Worm (Caenorhabditis elegans): ENCODE measurements around the gene nhr-59.

Gene nhr-59

DNA sequence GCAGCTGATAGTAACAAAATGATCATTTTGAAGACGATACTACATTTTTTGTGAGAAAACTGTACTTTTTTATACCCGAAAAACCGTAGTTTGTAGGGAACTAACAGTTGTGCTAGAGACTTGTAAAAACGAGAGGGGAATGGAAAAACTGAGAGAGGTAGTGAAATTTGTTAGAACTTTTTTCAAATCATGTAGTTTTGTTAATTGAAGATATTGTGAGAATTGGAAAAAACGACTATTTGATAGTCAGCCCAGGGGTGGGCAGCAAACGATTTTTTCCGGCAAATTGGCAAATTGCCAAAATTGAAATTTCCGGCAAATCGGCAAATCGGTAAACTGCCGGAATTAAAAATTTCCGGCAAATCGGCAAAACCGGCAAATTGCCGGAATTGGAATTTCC lies 28.8 kb downstream of the nhr-59 start, which contains the start of gene cyp-33C6:
Gene cyp-33C6, minus strand, starts transcription at position 101 of the 400 bp plus-strand sequence.
- TF ChIP-seq C06A6.2 (GFP tag; conservative IDR thresholded peaks at IDR 0.05): no peak
- TF ChIP-seq atf-7 (tag; optimal IDR thresholded peaks at IDR 0.05): no peak
- no peak for TF ChIP-seq hmg-1.2 (GFP tag; IDR thresholded peaks at IDR 0.05)
- TF ChIP-seq Y67H2A.10 (GFP tag; conservative IDR thresholded peaks at IDR 0.05): no peak
- no peak for TF ChIP-seq ZK185.1 (tag; optimal IDR thresholded peaks at IDR 0.05; ENCODE audit: poor library complexity, severe bottlenecking)

DNA sequence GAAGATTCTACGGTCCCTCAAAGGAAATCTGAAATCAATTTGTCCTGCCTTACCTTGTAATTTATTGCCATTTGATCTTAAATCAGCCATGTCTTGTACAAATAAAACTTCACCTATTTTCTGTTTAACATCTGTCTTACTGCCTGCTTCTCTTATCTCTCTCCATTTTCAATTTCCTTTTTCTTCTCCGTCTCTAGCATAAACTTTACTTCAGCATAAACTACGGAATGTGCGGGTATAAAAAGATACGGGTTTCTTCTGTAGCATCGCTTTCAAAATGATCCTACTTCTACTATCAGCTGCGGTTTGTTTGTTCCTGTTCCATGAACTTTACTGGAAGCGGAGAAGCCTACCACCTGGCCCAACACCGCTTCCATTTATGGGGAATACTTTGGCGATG lies 33.3 kb downstream of the nhr-59 start, which contains the start of gene cyp-33C5:
Gene cyp-33C5, plus strand, starts transcription at position 254 of the 400 bp plus-strand sequence.
- peak; percentile 80; the same call in 1 of the 2 replicates for TF ChIP-seq hmg-1.2 (GFP tag; IDR thresholded peaks at IDR 0.05)
- TF ChIP-seq attf-3 (GFP tag; conservative IDR thresholded peaks at IDR 0.05): no peak
- TF ChIP-seq nhr-80 (tag; optimal IDR thresholded peaks at IDR 0.05): peak; percentile 4

ce11 chrV:2242630-2243029 lies 35.4 kb downstream of the nhr-59 start, which contains the start of gene cyp-33C3:
TSS of gene cyp-33C3 (plus strand) at chrV:2242778.
- TF ChIP-seq efl-1 (GFP tag; optimal IDR thresholded peaks at IDR 0.05): no peak
- TF ChIP-seq hmg-1.2 (GFP tag; IDR thresholded peaks at IDR 0.05): peak; percentile 41; the same call in 1 of the 2 replicates
- TF ChIP-seq F49E8.2 (tag; optimal IDR thresholded peaks at IDR 0.05; ENCODE audit: insufficient read depth): no peak
- TF ChIP-seq lin-35 (GFP tag; optimal IDR thresholded peaks at IDR 0.05): no peak
- TF ChIP-seq dpl-1 (GFP tag; optimal IDR thresholded peaks at IDR 0.05): no peak
- no peak for TF ChIP-seq nfyb-1 (GFP tag; IDR thresholded peaks at IDR 0.05)
- no peak for TF ChIP-seq repo-1 (tag; optimal IDR thresholded peaks at IDR 0.05)

- TF ChIP-seq ztf-25 (GFP tag; IDR thresholded peaks at IDR 0.05) (no peak), ztf-28 (GFP tag; IDR thresholded peaks at IDR 0.05) (no peak)
These were observed 40.1 kb downstream of the nhr-59 start for ce11 chrV:2238012-2238411.

DNA sequence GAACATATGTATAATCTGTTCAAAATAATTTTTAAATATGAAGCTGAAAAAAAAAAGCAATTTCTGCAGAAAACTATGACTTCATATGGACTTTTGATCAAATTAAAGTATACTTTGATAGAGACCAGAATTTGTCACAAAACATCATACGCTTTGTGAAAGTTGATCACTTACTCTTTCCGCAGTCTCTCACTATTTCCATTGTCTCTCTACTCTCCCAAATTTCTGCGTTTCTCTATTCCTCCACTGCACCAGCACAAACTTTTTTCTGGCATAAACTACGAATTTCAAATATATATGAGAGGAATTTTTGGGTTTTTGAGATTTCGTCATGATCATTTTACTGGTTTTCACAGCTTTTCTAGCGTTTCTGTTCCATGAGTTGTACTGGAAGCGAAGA lies 42.2 kb downstream of the nhr-59 start, which contains the start of gene cyp-33C4:
Gene cyp-33C4, plus strand, starts transcription at position 293 of the 400 bp plus-strand sequence.
- TF ChIP-seq rec-8 (tag; optimal IDR thresholded peaks at IDR 0.05): no peak
- no peak for TF ChIP-seq F23B12.7 (tag; optimal IDR thresholded peaks at IDR 0.05; ENCODE audit: insufficient read depth)
- no peak for TF ChIP-seq ceh-79 (tag; optimal IDR thresholded peaks at IDR 0.05)
- no peak for TF ChIP-seq nhr-27 (tag; optimal IDR thresholded peaks at IDR 0.05)
- 0 out of 2 replicates have a peak, but pooled peaks have one; percentile 27 for TF ChIP-seq cebp-1 (GFP tag; IDR thresholded peaks at IDR 0.05)
- TF ChIP-seq cebp-1 (tag; optimal IDR thresholded peaks at IDR 0.05): peak; percentile 55
- TF ChIP-seq hmg-1.2 (GFP tag; IDR thresholded peaks at IDR 0.05): peak; percentile 71; the same call in 1 of the 2 replicates
- no peak for TF ChIP-seq K12H6.12 (tag; optimal IDR thresholded peaks at IDR 0.05)
- no peak for TF ChIP-seq sptf-2 (GFP tag; optimal IDR thresholded peaks at IDR 0.05)
- peak; percentile 33 for TF ChIP-seq nhr-80 (tag; optimal IDR thresholded peaks at IDR 0.05)

ce11 chrV:2233177-2233576 lies 44.9 kb downstream of the nhr-59 start, which contains the start of gene nhr-96:
TSS of gene nhr-96 (plus strand) at chrV:2233477.
- TF ChIP-seq hrde-1 (tag; optimal IDR thresholded peaks at IDR 0.05; ENCODE audit: borderline replicate concordance): no peak
- no peak for TF ChIP-seq tbp1 (GFP tag; optimal IDR thresholded peaks at IDR 0.05)
- no peak for TF ChIP-seq mxl-1 (tag; optimal IDR thresholded peaks at IDR 0.05)
- no peak for TF ChIP-seq cebp-1 (GFP tag; IDR thresholded peaks at IDR 0.05)
- TF ChIP-seq cebp-1 (tag; optimal IDR thresholded peaks at IDR 0.05): no peak
- TF ChIP-seq nhr-179 (tag; optimal IDR thresholded peaks at IDR 0.05): no peak
- no peak for TF ChIP-seq Y95B8A.8 (GFP tag; IDR thresholded peaks at IDR 0.05)
- no peak for TF ChIP-seq dpff-1 (tag; optimal IDR thresholded peaks at IDR 0.05)
- no peak for TF ChIP-seq snpc-4 (GFP tag; optimal IDR thresholded peaks at IDR 0.05)
- TF ChIP-seq snpc-4 (tag; optimal IDR thresholded peaks at IDR 0.05): no peak
- no peak for TF ChIP-seq ama-1 (optimal IDR thresholded peaks at IDR 0.05)
- TF ChIP-seq ama-1 (GFP tag; optimal IDR thresholded peaks at IDR 0.05): no peak
- no peak for TF ChIP-seq C17E4.6 (GFP tag; IDR thresholded peaks at IDR 0.05)
- no peak for TF ChIP-seq ccch-3 (GFP tag; optimal IDR thresholded peaks at IDR 0.05)
- TF ChIP-seq aptf-3 (GFP tag; IDR thresholded peaks at IDR 0.05): no peak
- no peak for TF ChIP-seq ceh-27 (GFP tag; optimal IDR thresholded peaks at IDR 0.05)
- TF ChIP-seq mcd-1 (GFP tag; IDR thresholded peaks at IDR 0.05): no peak
- no peak for TF ChIP-seq F55B11.4 (tag; optimal IDR thresholded peaks at IDR 0.05; ENCODE audit: borderline replicate concordance, insufficient read depth)
- no peak for TF ChIP-seq rpc-1 (optimal IDR thresholded peaks at IDR 0.05)
- no peak for TF ChIP-seq rpc-1 (tag; optimal IDR thresholded peaks at IDR 0.05)
